Fruit fly (Drosophila melanogaster) whole organism, embryonic: ENCODE measurements around the gene CG42305.

Experiments
- Adf1 ChIP-seq: fragments of 200-800 bp; sonication (Bioruptor generic); IDR thresholded peaks from 2 replicates; pipeline ENCODE4 v1.3.6; 2022; ENCODE audit warnings: missing biosample characterization, missing genetic modification characterization
- Bteb2 ChIP-seq: fragments of 200-800 bp; sonication (Bioruptor generic); optimal IDR thresholded peaks from 2 replicates; lab custom pipeline; 2016; ENCODE audit warnings: missing biosample characterization, missing genetic modification characterization
- C15 ChIP-seq: fragments of 200-800 bp; sonication (Bioruptor generic); IDR thresholded peaks from 3 replicates; pipeline ENCODE4 v1.3.6; 2022; ENCODE audit warnings: missing biosample characterization, missing genetic modification characterization
- CG10979 ChIP-seq: fragments of 200-800 bp; sonication (Bioruptor generic); optimal IDR thresholded peaks from 2 replicates; lab custom pipeline; 2018; ENCODE audit warnings: missing biosample characterization, mild to moderate bottlenecking, missing genetic modification characterization, moderate library complexity
- CG11723 ChIP-seq: fragments of 200-800 bp; sonication (Bioruptor generic); optimal IDR thresholded peaks from 2 replicates; lab custom pipeline; 2017; ENCODE audit warnings: missing biosample characterization, mild to moderate bottlenecking, missing genetic modification characterization
- CG12104 ChIP-seq: fragments of 200-800 bp; sonication (Bioruptor generic); optimal IDR thresholded peaks from 3 replicates; lab custom pipeline; 2016; ENCODE audit warnings: missing biosample characterization, missing genetic modification characterization
- CG15011 ChIP-seq: fragments of 200-800 bp; sonication (Bioruptor generic); optimal IDR thresholded peaks from 3 replicates; lab custom pipeline; 2018; ENCODE audit warnings: missing biosample characterization, mild to moderate bottlenecking, missing genetic modification characterization
- CG17186 ChIP-seq: fragments of 200-800 bp; sonication (Bioruptor generic); optimal IDR thresholded peaks from 3 replicates; lab custom pipeline; 2017; ENCODE audit warnings: missing biosample characterization, missing genetic modification reagents, missing genetic modification characterization
- CG18011 ChIP-seq: fragments of 200-800 bp; sonication (Bioruptor generic); optimal IDR thresholded peaks from 2 replicates; lab custom pipeline; 2017; ENCODE audit warnings: missing biosample characterization, missing genetic modification characterization, mild to moderate bottlenecking, moderate library complexity, missing genotype
- CG3995 ChIP-seq: fragments of 200-800 bp; sonication (Bioruptor generic); optimal IDR thresholded peaks from 3 replicates; lab custom pipeline; 2016; ENCODE audit warnings: missing biosample characterization, missing genetic modification characterization
- CG4617 ChIP-seq: fragments of 200-800 bp; sonication (Bioruptor generic); optimal IDR thresholded peaks from 3 replicates; lab custom pipeline; 2016; ENCODE audit warnings: missing biosample characterization, missing genetic modification characterization, borderline replicate concordance
- CG4820 ChIP-seq: fragments of 200-800 bp; sonication (Bioruptor generic); optimal IDR thresholded peaks from 3 replicates; lab custom pipeline; 2016; ENCODE audit warnings: missing biosample characterization, missing genetic modification characterization
- CG5245 ChIP-seq: fragments of 200-800 bp; sonication (Bioruptor generic); optimal IDR thresholded peaks from 3 replicates; lab custom pipeline; 2016; ENCODE audit warnings: missing biosample characterization, missing genetic modification characterization
- CG6254 ChIP-seq: fragments of 200-800 bp; sonication (Bioruptor generic); optimal IDR thresholded peaks from 3 replicates; lab custom pipeline; 2017; ENCODE audit warnings: mild to moderate bottlenecking, missing biosample characterization, missing genetic modification reagents, missing genetic modification characterization
- CG6689 ChIP-seq: fragments of 200-800 bp; sonication (Bioruptor generic); IDR thresholded peaks from 2 replicates; pipeline ENCODE4 v1.3.6; 2022; ENCODE audit warnings: missing biosample characterization, missing genetic modification characterization
- CG7271 ChIP-seq: fragments of 200-800 bp; sonication (Bioruptor generic); optimal IDR thresholded peaks from 2 replicates; lab custom pipeline; 2018; ENCODE audit warnings: missing biosample characterization, mild to moderate bottlenecking, missing genetic modification characterization, moderate library complexity
- CG7928 ChIP-seq: fragments of 200-800 bp; sonication (Bioruptor generic); optimal IDR thresholded peaks from 2 replicates; lab custom pipeline; 2017; ENCODE audit warnings: missing biosample characterization, mild to moderate bottlenecking, missing genetic modification characterization
- CG8359 ChIP-seq: fragments of 200-800 bp; sonication (Bioruptor generic); optimal IDR thresholded peaks from 2 replicates; lab custom pipeline; 2017; ENCODE audit warnings: missing biosample characterization, mild to moderate bottlenecking, missing genetic modification characterization, borderline replicate concordance
- CG8765 ChIP-seq: fragments of 200-800 bp; sonication (Bioruptor generic); IDR thresholded peaks from 2 replicates; pipeline ENCODE4 v1.3.6; 2022; ENCODE audit warnings: missing biosample characterization, missing genetic modification characterization
- CG9727 ChIP-seq: fragments of 200-800 bp; sonication (Bioruptor generic); optimal IDR thresholded peaks from 3 replicates; lab custom pipeline; 2017; ENCODE audit warnings: missing biosample characterization, mild to moderate bottlenecking, missing genetic modification characterization
- Hmr ChIP-seq: fragments of 200-800 bp; sonication (Bioruptor generic); optimal IDR thresholded peaks from 3 replicates; lab custom pipeline; 2017; ENCODE audit warnings: mild to moderate bottlenecking, missing biosample characterization, missing genetic modification reagents, missing genetic modification characterization
- Hr39 ChIP-seq: fragments of >200 bp; optimal IDR thresholded peaks from 2 replicates; lab custom pipeline; 2017
- MBD-R2 ChIP-seq: fragments of 200-800 bp; sonication (Bioruptor generic); IDR thresholded peaks from 2 replicates; pipeline ENCODE4 v1.3.6; 2022; ENCODE audit warnings: missing biosample characterization, missing genetic modification characterization
- Opbp ChIP-seq: fragments of 200-800 bp; sonication (Bioruptor generic); IDR thresholded peaks from 3 replicates; pipeline ENCODE4 v1.3.6; 2022; ENCODE audit warnings: missing biosample characterization, missing genetic modification characterization; ENCODE audit not compliant: partially characterized antibody
- Rfx ChIP-seq: fragments of 200-800 bp; sonication (Bioruptor generic); IDR thresholded peaks from 2 replicates; pipeline ENCODE4 v1.3.6; 2022; ENCODE audit warnings: missing biosample characterization, missing genetic modification characterization
- Six4 ChIP-seq: fragments of 200-800 bp; sonication (Bioruptor generic); optimal IDR thresholded peaks from 2 replicates; lab custom pipeline; 2016; ENCODE audit warnings: missing biosample characterization, missing genetic modification characterization
- Spps ChIP-seq: fragments of 200-800 bp; sonication (Bioruptor generic); optimal IDR thresholded peaks from 2 replicates; lab custom pipeline; 2018; ENCODE audit warnings: missing biosample characterization, mild to moderate bottlenecking, missing genetic modification characterization
- YL-1 ChIP-seq: fragments of 200-800 bp; sonication (Bioruptor generic); optimal IDR thresholded peaks from 3 replicates; lab custom pipeline; 2017; ENCODE audit warnings: missing biosample characterization, mild to moderate bottlenecking, missing genetic modification characterization
- ato ChIP-seq: fragments of 200-800 bp; sonication (Bioruptor generic); IDR thresholded peaks from 2 replicates; pipeline ENCODE4 v1.3.6; 2022; ENCODE audit warnings: missing biosample characterization, missing genetic modification characterization; ENCODE audit not compliant: partially characterized antibody
- disco-r ChIP-seq: fragments of 200-800 bp; sonication (Bioruptor generic); optimal IDR thresholded peaks from 2 replicates; lab custom pipeline; 2016; ENCODE audit warnings: missing biosample characterization, missing genetic modification characterization
- dmrt99B ChIP-seq: fragments of 200-800 bp; sonication (Bioruptor generic); optimal IDR thresholded peaks from 2 replicates; lab custom pipeline; 2018; ENCODE audit warnings: missing biosample characterization, mild to moderate bottlenecking, missing genetic modification characterization, moderate library complexity
- gem ChIP-seq: fragments of 200-800 bp; sonication (Bioruptor generic); optimal IDR thresholded peaks from 2 replicates; lab custom pipeline; 2019; ENCODE audit warnings: missing biosample characterization, mild to moderate bottlenecking, missing genetic modification characterization, moderate library complexity
- gfzf ChIP-seq: fragments of 200-800 bp; sonication (Bioruptor generic); optimal IDR thresholded peaks from 2 replicates; lab custom pipeline; 2016; ENCODE audit warnings: missing biosample characterization, mild to moderate bottlenecking, missing genetic modification characterization, moderate library complexity
- grau ChIP-seq: fragments of 200-800 bp; optimal IDR thresholded peaks from 3 replicates; lab custom pipeline; 2019; ENCODE audit warnings: missing biosample characterization, mild to moderate bottlenecking, missing genetic modification characterization, moderate library complexity
- jing ChIP-seq: fragments of 200-800 bp; sonication (Bioruptor generic); optimal IDR thresholded peaks from 2 replicates; lab custom pipeline; 2018; ENCODE audit warnings: missing biosample characterization, mild to moderate bottlenecking, missing genetic modification characterization
- kay ChIP-seq: fragments of 200-800 bp; sonication (Bioruptor generic); optimal IDR thresholded peaks from 2 replicates; lab custom pipeline; 2016; ENCODE audit warnings: missing biosample characterization, missing genetic modification characterization
- ken ChIP-seq: fragments of 200-800 bp; sonication (Bioruptor generic); IDR thresholded peaks from 3 replicates; pipeline ENCODE4 v1.3.6; 2022; ENCODE audit warnings: missing biosample characterization, missing genetic modification characterization
- lab ChIP-seq: fragments of 200-800 bp; sonication (Bioruptor generic); optimal IDR thresholded peaks from 3 replicates; lab custom pipeline; 2017; ENCODE audit warnings: missing biosample characterization, missing genetic modification characterization, mild to moderate bottlenecking, moderate library complexity, missing genetic modification reagents
- mld ChIP-seq: fragments of 200-800 bp; sonication (Bioruptor generic); IDR thresholded peaks from 3 replicates; pipeline ENCODE4 v1.3.6; 2022; ENCODE audit warnings: missing biosample characterization, missing genetic modification characterization; ENCODE audit not compliant: partially characterized antibody
- pfk ChIP-seq: fragments of 200-800 bp; sonication (Bioruptor generic); optimal IDR thresholded peaks from 2 replicates; lab custom pipeline; 2018; ENCODE audit warnings: missing biosample characterization, mild to moderate bottlenecking, missing genetic modification characterization, moderate library complexity
- pros ChIP-seq: fragments of 200-800 bp; sonication (Bioruptor generic); optimal IDR thresholded peaks from 3 replicates; lab custom pipeline; 2019; ENCODE audit warnings: missing biosample characterization, mild to moderate bottlenecking, missing genetic modification characterization, moderate library complexity
- sc ChIP-seq, 3 experiments: fragments of >200 bp in 2 of 3; fragments of 200-800 bp in 1 of 3; sonication (Bioruptor generic) in 1 of 3; optimal IDR thresholded peaks; 2 replicates in 2 of 3; 3 replicates in 1 of 3; lab custom pipeline; 2017; ENCODE audit warnings: mild to moderate bottlenecking in 1 of 3, missing biosample characterization in 1 of 3, missing genetic modification characterization in 1 of 3, missing genetic modification reagents in 1 of 3
- shn ChIP-seq: fragments of 200-800 bp; sonication (Bioruptor generic); optimal IDR thresholded peaks from 3 replicates; lab custom pipeline; 2016; ENCODE audit warnings: missing biosample characterization, missing genetic modification characterization
- sim ChIP-seq: fragments of 200-800 bp; sonication (Bioruptor generic); IDR thresholded peaks from 2 replicates; pipeline ENCODE4 v1.3.6; 2022; ENCODE audit warnings: missing biosample characterization, missing genetic modification characterization
- sug ChIP-seq: fragments of 200-800 bp; optimal IDR thresholded peaks from 2 replicates; lab custom pipeline; 2019; ENCODE audit warnings: missing biosample characterization, mild to moderate bottlenecking, missing genetic modification characterization, moderate library complexity
- wdn ChIP-seq: fragments of 200-800 bp; sonication (Bioruptor generic); IDR thresholded peaks from 2 replicates; pipeline ENCODE4 v1.3.6; 2022; ENCODE audit warnings: missing biosample characterization, missing genetic modification characterization
- zfh2 ChIP-seq: fragments of 200-800 bp; sonication (Bioruptor generic); optimal IDR thresholded peaks from 2 replicates; lab custom pipeline; 2016; ENCODE audit warnings: missing biosample characterization, missing genetic modification characterization

The CG42305 gene

DNA sequence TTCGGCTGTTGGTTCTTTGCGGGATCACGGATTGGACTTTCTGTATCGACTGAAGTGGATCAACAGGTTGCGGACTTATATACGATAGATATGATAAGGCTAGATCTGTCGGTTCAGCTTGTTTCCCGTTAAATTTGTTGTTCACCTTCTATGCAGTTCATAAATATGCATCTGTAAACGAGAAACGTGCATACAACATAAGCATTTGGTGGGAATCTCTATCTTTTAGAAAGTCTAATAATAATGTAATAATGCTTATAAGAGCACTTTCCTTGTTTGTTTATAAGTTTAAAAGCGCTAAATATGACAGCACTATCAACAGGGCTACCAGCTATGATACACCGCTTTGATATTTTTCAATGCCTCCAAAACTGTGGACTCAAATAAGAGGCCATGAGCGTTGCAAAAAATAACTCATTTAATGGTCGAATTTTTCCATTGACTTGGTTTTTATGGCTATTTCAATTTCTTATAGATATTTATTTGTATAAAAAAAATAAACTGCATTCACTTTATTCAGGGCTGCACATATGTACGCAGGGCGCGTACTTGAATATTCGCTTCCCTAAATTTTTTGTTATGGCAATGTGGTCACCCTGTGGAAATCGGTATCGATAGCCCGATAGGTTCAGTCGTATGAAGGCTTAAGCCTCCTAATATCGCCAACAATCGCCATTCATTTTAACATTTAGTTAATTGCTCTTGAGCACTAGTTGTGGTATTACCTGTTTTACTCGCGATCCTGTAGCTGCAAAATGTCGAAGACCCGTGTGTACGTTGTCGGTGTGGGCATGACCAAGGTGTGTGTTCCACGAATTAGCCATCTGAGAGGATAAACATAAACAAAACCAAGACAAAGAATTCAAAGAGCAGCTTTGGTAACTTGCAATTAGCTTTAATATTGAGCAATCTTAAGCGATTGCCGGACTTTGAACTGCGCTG, 18.4 kb downstream of the CG42305 start, which contains the start of the genes CG17597 and ScpX (continued):
- peak; percentile 100 for TF ChIP-seq CG6254 (GFP tag; lab: Kevin White, UChicago)
- peak; percentile 76 for TF ChIP-seq sug
- TF ChIP-seq CG4617 (GFP tag; lab: Kevin White, UChicago), result peak; percentile 23
- TF ChIP-seq CG4820 (GFP tag; lab: Kevin White, UChicago), result peak; percentile 55
- TF ChIP-seq ken, result peak; percentile 44; the same call in 1 of the 3 replicates
- TF ChIP-seq Rfx (GFP tag; lab: Robert Waterston, UW), result peak; percentile 57
- 0 out of 2 replicates have a peak, but pooled peaks have one; percentile 17 for TF ChIP-seq wdn (GFP tag; lab: Robert Waterston, UW)
- TF ChIP-seq Hr39 (lab: Kevin White, UChicago), result no peak
- TF ChIP-seq sc (optimal IDR thresholded peaks at IDR 0.05; lab: Kevin White, UChicago), result no peak
- peak; percentile 18 for TF ChIP-seq sc (GFP tag; optimal IDR thresholded peaks at IDR 0.05; lab: Kevin White, UChicago)
- TF ChIP-seq CG9727, result peak; percentile 69
- no peak for TF ChIP-seq pros (GFP tag; lab: Kevin White, UChicago)
- TF ChIP-seq shn, result peak; percentile 60
- TF ChIP-seq CG15011, result peak; percentile 39
- TF ChIP-seq CG7271 (tag; lab: Kevin White, UChicago), result no peak
- peak; percentile 71 for TF ChIP-seq CG12104 (GFP tag; lab: Kevin White, UChicago)
- peak; percentile 71 for TF ChIP-seq zfh2 (GFP tag; lab: Kevin White, UChicago)
- TF ChIP-seq CG8765 (GFP tag; lab: Robert Waterston, UW), result peak; percentile 29; the same call in 1 of the 2 replicates
- peak; percentile 90 for TF ChIP-seq mld (GFP tag; lab: Robert Waterston, UW)
- peak; percentile 24 for TF ChIP-seq CG3995 (GFP tag; lab: Kevin White, UChicago)
- peak; percentile 53 for TF ChIP-seq kay
- peak; percentile 39 for TF ChIP-seq CG10979
- no peak for TF ChIP-seq CG11723
- TF ChIP-seq pfk (GFP tag; lab: Kevin White, UChicago), result peak; percentile 16
- 0 out of 3 replicates have a peak, but pooled peaks have one; percentile 29 for TF ChIP-seq C15 (GFP tag; lab: Robert Waterston, UW)
- TF ChIP-seq gfzf (GFP tag; lab: Kevin White, UChicago), result peak; percentile 13
- TF ChIP-seq jing, result peak; percentile 31
- peak; percentile 99 for TF ChIP-seq CG7928 (GFP tag; lab: Kevin White, UChicago)
- TF ChIP-seq Bteb2, result peak; percentile 55
- peak; percentile 36 for TF ChIP-seq CG18011 (GFP tag; lab: Kevin White, UChicago)
- peak; percentile 31; the same call in 1 of the 2 replicates for TF ChIP-seq Adf1 (GFP tag; lab: Robert Waterston, UW)
- peak; percentile 90 for TF ChIP-seq ato (GFP tag; lab: Robert Waterston, UW)
- no peak for TF ChIP-seq sim (GFP tag; lab: Robert Waterston, UW)
- peak; percentile 62 for TF ChIP-seq CG6689 (GFP tag; lab: Robert Waterston, UW)
- peak; percentile 22 for TF ChIP-seq CG5245 (GFP tag; lab: Kevin White, UChicago)
- no peak for TF ChIP-seq Spps (tag; lab: Kevin White, UChicago)
- peak; percentile 61 for TF ChIP-seq MBD-R2 (GFP tag; lab: Robert Waterston, UW)
- peak; percentile 28 for TF ChIP-seq disco-r (GFP tag; lab: Kevin White, UChicago)
- TF ChIP-seq CG17186 (GFP tag; lab: Kevin White, UChicago), result peak; percentile 89
- peak; percentile 50 for TF ChIP-seq dmrt99B (tag; lab: Kevin White, UChicago)
- TF ChIP-seq Opbp (GFP tag; lab: Robert Waterston, UW), result peak; percentile 91
- peak; percentile 69 for TF ChIP-seq grau (tag; lab: Kevin White, UChicago)
- peak; percentile 63 for TF ChIP-seq Hmr (GFP tag; lab: Kevin White, UChicago)
- TF ChIP-seq Six4 (GFP tag; lab: Kevin White, UChicago), result peak; percentile 43
- peak; percentile 75 for TF ChIP-seq lab (GFP tag; lab: Kevin White, UChicago)
- TF ChIP-seq gem, result peak; percentile 79
- peak; percentile 56 for TF ChIP-seq YL-1 (GFP tag; lab: Kevin White, UChicago)
- no peak for TF ChIP-seq CG8359 (GFP tag; lab: Kevin White, UChicago)
